Worm (Caenorhabditis elegans) whole organism, L4/young adult: ENCODE data around the gene teg-1.

Source experiments
- W03F9.2 ChIP-seq: fragments of 150-350 bp; optimal IDR thresholded peaks from 2 replicates; lab custom pipeline; 2014; ENCODE audit warnings: missing biosample characterization, missing genetic modification characterization
- dao-5 ChIP-seq: sonication (generic microtip); optimal IDR thresholded peaks from 2 replicates; lab custom pipeline; 2016; ENCODE audit warnings: missing genotype, missing genetic modification characterization, moderate library complexity, missing compliant biosample characterization
- him-1 ChIP-seq: sonication (generic microtip); optimal IDR thresholded peaks from 2 replicates; lab custom pipeline; 2016; ENCODE audit warnings: missing genotype, missing genetic modification reagents, missing genetic modification characterization, missing compliant biosample characterization

DNA sequence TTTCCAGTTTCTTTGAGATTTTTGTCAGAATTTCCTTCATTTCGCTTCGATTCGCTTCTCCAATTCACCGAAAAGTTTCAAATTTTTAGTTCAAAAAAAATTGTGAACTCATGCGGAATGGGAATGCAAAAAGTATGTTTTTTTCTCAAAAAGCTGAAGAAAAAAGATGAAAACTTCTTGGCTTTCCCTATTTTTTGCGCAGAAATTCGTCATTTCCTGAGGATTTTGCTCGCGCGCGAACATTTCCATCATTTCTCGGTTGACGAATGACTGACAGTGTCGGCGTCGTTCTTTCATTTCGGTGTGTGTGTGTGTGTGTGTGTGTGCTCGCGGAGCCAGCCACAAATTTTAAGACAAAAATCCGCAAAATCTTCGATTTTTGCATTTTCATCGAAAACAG lies 14.3 kb upstream of the teg-1 start:
- no peak for TF ChIP-seq dao-5 (tag; lab: Kevin White, UChicago)
- no peak for TF ChIP-seq him-1 (tag; lab: Kevin White, UChicago)
- TF ChIP-seq W03F9.2: no peak
